Fruit fly (Drosophila melanogaster) S2 (cell line): Measurements from ENCODE around the gene NPF.

Source experiments
- CG8478 ChIP-seq: fragments of >200 bp; optimal IDR thresholded peaks from 2 replicates; lab custom pipeline; 2018
- CTCF ChIP-seq, 2 experiments: fragments of >200 bp; optimal IDR thresholded peaks; 2 replicates each; lab custom pipeline; 2018

DNA sequence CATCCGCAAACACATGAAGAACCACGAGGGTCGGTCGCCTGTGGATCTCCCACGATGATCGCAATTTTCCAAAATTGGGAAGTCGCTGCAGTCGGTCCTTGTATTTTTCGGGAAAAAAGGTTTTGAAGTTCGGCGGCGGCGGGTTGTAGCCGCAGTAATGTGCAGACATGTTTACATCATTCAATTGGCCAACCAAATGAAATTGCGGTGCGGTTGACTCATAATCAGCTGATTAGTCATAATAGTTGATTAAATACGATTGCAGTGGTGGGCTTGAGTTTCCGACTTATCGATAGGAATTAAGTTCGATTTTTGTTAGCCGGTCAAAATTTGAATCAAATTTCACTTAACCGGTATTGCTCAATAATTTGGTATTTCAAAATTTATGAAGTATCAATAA, 43.1 kb downstream of the NPF start, which contains the start of gene CG14907:
- TF ChIP-seq CTCF (optimal IDR thresholded peaks at IDR 0.05; lab: Kevin White, UChicago) (no peak), CG8478 (lab: Kevin White, UChicago) (no peak)
